Fruit fly (Drosophila melanogaster) whole organism, embryonic: ENCODE measurements around the gene CG33702.

Experiments
- Asciz ChIP-seq: fragments of 200-800 bp; sonication (Bioruptor generic); optimal IDR thresholded peaks from 2 replicates; lab custom pipeline; 2017; ENCODE audit warnings: missing biosample characterization, mild to moderate bottlenecking, missing genetic modification characterization, missing genetic modification reagents
- Atf6 ChIP-seq: fragments of 200-800 bp; sonication (Bioruptor generic); IDR thresholded peaks from 2 replicates; pipeline ENCODE4 v1.3.6; 2022; ENCODE audit warnings: missing biosample characterization, missing genetic modification characterization
- CG10565 ChIP-seq: fragments of 200-800 bp; sonication (Bioruptor generic); optimal IDR thresholded peaks from 3 replicates; lab custom pipeline; 2016; ENCODE audit warnings: missing biosample characterization, mild to moderate bottlenecking, missing genetic modification characterization
- CG10959 ChIP-seq: fragments of 200-800 bp; sonication (Bioruptor generic); IDR thresholded peaks from 2 replicates; pipeline ENCODE4 v1.3.6; 2022; ENCODE audit warnings: missing biosample characterization, missing genetic modification characterization
- CG11456 ChIP-seq: fragments of 200-800 bp; sonication (Bioruptor generic); IDR thresholded peaks from 3 replicates; pipeline ENCODE4 v1.3.6; 2022; ENCODE audit warnings: missing biosample characterization, missing genetic modification characterization
- CG1233 ChIP-seq: fragments of 200-800 bp; sonication (Bioruptor generic); optimal IDR thresholded peaks from 4 replicates; lab custom pipeline; 2018; ENCODE audit warnings: missing biosample characterization, mild to moderate bottlenecking, missing genetic modification characterization
- CG15601 ChIP-seq: fragments of 200-800 bp; sonication (Bioruptor generic); optimal IDR thresholded peaks from 3 replicates; lab custom pipeline; 2019; ENCODE audit warnings: missing biosample characterization, mild to moderate bottlenecking, missing genetic modification characterization, moderate library complexity
- CG1602 ChIP-seq: fragments of 200-800 bp; sonication (Bioruptor generic); optimal IDR thresholded peaks from 3 replicates; lab custom pipeline; 2016; ENCODE audit warnings: missing biosample characterization, missing genetic modification characterization
- CG16779 ChIP-seq: fragments of 200-800 bp; sonication (Bioruptor generic); IDR thresholded peaks from 2 replicates; pipeline ENCODE4 v1.3.6; 2022; ENCODE audit warnings: missing biosample characterization, missing genetic modification characterization
- CG2120 ChIP-seq: fragments of 200-800 bp; sonication (Bioruptor generic); optimal IDR thresholded peaks from 3 replicates; lab custom pipeline; 2016; ENCODE audit warnings: missing biosample characterization, missing genetic modification characterization
- CG30020 ChIP-seq: fragments of 200-800 bp; optimal IDR thresholded peaks from 2 replicates; lab custom pipeline; 2019; ENCODE audit warnings: missing biosample characterization, mild to moderate bottlenecking, missing genetic modification characterization, moderate library complexity
- CG30431 ChIP-seq: fragments of 200-800 bp; sonication (Bioruptor generic); optimal IDR thresholded peaks from 2 replicates; lab custom pipeline; 2017; ENCODE audit warnings: missing biosample characterization, missing genetic modification characterization
- CG32532 ChIP-seq: fragments of 200-800 bp; sonication (Bioruptor generic); IDR thresholded peaks from 2 replicates; pipeline ENCODE4 v1.3.6; 2022; ENCODE audit warnings: missing biosample characterization, missing genetic modification characterization
- CG43689 ChIP-seq: fragments of 200-800 bp; sonication (Bioruptor generic); IDR thresholded peaks from 2 replicates; pipeline ENCODE4 v1.3.6; 2022; ENCODE audit warnings: missing biosample characterization, missing genetic modification characterization
- CG4404 ChIP-seq: fragments of 200-800 bp; sonication (Bioruptor generic); IDR thresholded peaks from 2 replicates; pipeline ENCODE4 v1.3.6; 2022; ENCODE audit warnings: missing biosample characterization, missing genetic modification characterization
- CG6791 ChIP-seq: fragments of 200-800 bp; sonication (Bioruptor generic); IDR thresholded peaks from 3 replicates; pipeline ENCODE4 v1.3.6; 2022; ENCODE audit warnings: missing biosample characterization, missing genetic modification characterization; ENCODE audit not compliant: partially characterized antibody
- CG8388 ChIP-seq: fragments of 200-800 bp; sonication (Bioruptor generic); optimal IDR thresholded peaks from 2 replicates; lab custom pipeline; 2019; ENCODE audit warnings: missing biosample characterization, mild to moderate bottlenecking, missing genetic modification characterization, moderate library complexity
- CG8924 ChIP-seq: fragments of 200-800 bp; optimal IDR thresholded peaks from 3 replicates; lab custom pipeline; 2019; ENCODE audit warnings: missing biosample characterization, mild to moderate bottlenecking, missing genetic modification characterization, moderate library complexity
- Drgx ChIP-seq: fragments of 200-800 bp; sonication (Bioruptor generic); IDR thresholded peaks from 2 replicates; pipeline ENCODE4 v1.3.6; 2022; ENCODE audit warnings: missing biosample characterization, missing genetic modification characterization
- Ets65A ChIP-seq: fragments of 200-800 bp; sonication (Bioruptor generic); peaks from one replicate; lab custom pipeline; 2016; ENCODE audit warnings: missing biosample characterization, missing genetic modification characterization
- HHEX ChIP-seq: fragments of 200-800 bp; sonication (Bioruptor generic); optimal IDR thresholded peaks from 3 replicates; lab custom pipeline; 2017; ENCODE audit warnings: missing biosample characterization, mild to moderate bottlenecking, missing genetic modification characterization, missing genetic modification reagents
- Jarid2 ChIP-seq: fragments of 200-800 bp; sonication (Bioruptor generic); optimal IDR thresholded peaks from 3 replicates; lab custom pipeline; 2017; ENCODE audit warnings: mild to moderate bottlenecking, missing biosample characterization, missing genetic modification reagents, missing genetic modification characterization
- Kr ChIP-seq: fragments of 200-800 bp; sonication (Bioruptor generic); optimal IDR thresholded peaks from 2 replicates; lab custom pipeline; 2017; ENCODE audit warnings: missing biosample characterization, mild to moderate bottlenecking, missing genetic modification characterization
- Med ChIP-seq: fragments of 200-800 bp; sonication (Bioruptor generic); peaks from one replicate; lab custom pipeline; 2016; ENCODE audit warnings: missing biosample characterization, missing genetic modification characterization, mild to moderate bottlenecking, inconsistent platforms, moderate library complexity
- Mes4 ChIP-seq: fragments of 200-800 bp; sonication (Bioruptor generic); optimal IDR thresholded peaks from 2 replicates; lab custom pipeline; 2016; ENCODE audit warnings: missing biosample characterization, missing genetic modification characterization
- Nf-YA ChIP-seq: fragments of 200-800 bp; sonication (Bioruptor generic); IDR thresholded peaks from 2 replicates; pipeline ENCODE4 v1.3.6; 2022; ENCODE audit warnings: missing biosample characterization, missing genetic modification characterization
- PHDP ChIP-seq: fragments of 200-800 bp; sonication (Bioruptor generic); optimal IDR thresholded peaks from 3 replicates; lab custom pipeline; 2018; ENCODE audit warnings: missing biosample characterization, mild to moderate bottlenecking, missing genetic modification characterization, moderate library complexity
- Rx ChIP-seq: fragments of 200-800 bp; sonication (Bioruptor generic); IDR thresholded peaks from 2 replicates; pipeline ENCODE4 v1.3.6; 2022; ENCODE audit warnings: missing biosample characterization, missing genetic modification characterization
- Sin3A ChIP-seq: fragments of >200 bp; optimal IDR thresholded peaks from 2 replicates; lab custom pipeline; 2018
- Ssrp ChIP-seq: fragments of 200-800 bp; sonication (Bioruptor generic); optimal IDR thresholded peaks from 2 replicates; lab custom pipeline; 2018; ENCODE audit warnings: missing biosample characterization, mild to moderate bottlenecking, missing genetic modification characterization, moderate library complexity
- ac ChIP-seq: fragments of 200-800 bp; sonication (Bioruptor generic); optimal IDR thresholded peaks from 3 replicates; lab custom pipeline; 2017; ENCODE audit warnings: missing biosample characterization, mild to moderate bottlenecking, missing genetic modification characterization
- da ChIP-seq: fragments of 200-800 bp; sonication (Bioruptor generic); optimal IDR thresholded peaks from 2 replicates; lab custom pipeline; 2016; ENCODE audit warnings: missing biosample characterization, missing genetic modification characterization
- eyg ChIP-seq: fragments of 200-800 bp; sonication (Bioruptor generic); optimal IDR thresholded peaks from 3 replicates; lab custom pipeline; 2016; ENCODE audit warnings: missing biosample characterization, missing genetic modification characterization
- grn ChIP-seq: fragments of 200-800 bp; sonication (Bioruptor generic); optimal IDR thresholded peaks from 3 replicates; lab custom pipeline; 2017; ENCODE audit warnings: missing biosample characterization, missing genetic modification characterization
- gsb ChIP-seq: fragments of 200-800 bp; sonication (Bioruptor generic); IDR thresholded peaks from 2 replicates; pipeline ENCODE4 v1.3.6; 2022; ENCODE audit warnings: missing biosample characterization, missing genetic modification characterization
- hbn ChIP-seq: fragments of 200-800 bp; sonication (Bioruptor generic); IDR thresholded peaks from 2 replicates; pipeline ENCODE4 v1.3.6; 2022; ENCODE audit warnings: missing biosample characterization, missing genetic modification characterization; ENCODE audit not compliant: partially characterized antibody
- inv ChIP-seq: fragments of 200-800 bp; sonication (Bioruptor generic); IDR thresholded peaks from 2 replicates; pipeline ENCODE4 v1.3.6; 2022; ENCODE audit warnings: missing biosample characterization, missing genetic modification characterization; ENCODE audit not compliant: partially characterized antibody
- lab ChIP-seq: fragments of 200-800 bp; sonication (Bioruptor generic); optimal IDR thresholded peaks from 3 replicates; lab custom pipeline; 2017; ENCODE audit warnings: missing biosample characterization, missing genetic modification characterization, mild to moderate bottlenecking, moderate library complexity, missing genetic modification reagents
- maf-S ChIP-seq: fragments of 200-800 bp; sonication (Bioruptor generic); optimal IDR thresholded peaks from 2 replicates; lab custom pipeline; 2016; ENCODE audit warnings: missing biosample characterization, missing genetic modification characterization
- nau ChIP-seq: fragments of 200-800 bp; sonication (Bioruptor generic); optimal IDR thresholded peaks from 3 replicates; lab custom pipeline; 2017; ENCODE audit warnings: missing biosample characterization, mild to moderate bottlenecking, missing genetic modification characterization, missing genetic modification reagents
- ro ChIP-seq: fragments of 200-800 bp; sonication (Bioruptor generic); IDR thresholded peaks from 2 replicates; pipeline ENCODE4 v1.3.6; 2022; ENCODE audit warnings: missing biosample characterization, missing genetic modification characterization
- sima ChIP-seq: fragments of 200-800 bp; sonication (Bioruptor generic); optimal IDR thresholded peaks from 2 replicates; lab custom pipeline; 2016; ENCODE audit warnings: missing biosample characterization, missing genetic modification characterization
- twi ChIP-seq: fragments of 200-800 bp; optimal IDR thresholded peaks from 2 replicates; lab custom pipeline; 2019; ENCODE audit warnings: missing biosample characterization, mild to moderate bottlenecking, missing genetic modification characterization, moderate library complexity
- usp ChIP-seq: fragments of >200 bp; optimal IDR thresholded peaks from 2 replicates; lab custom pipeline; 2017; ENCODE audit warnings: missing biosample characterization, missing genetic modification characterization
- zen2 ChIP-seq: fragments of 200-800 bp; sonication (Bioruptor generic); IDR thresholded peaks from 3 replicates; pipeline ENCODE4 v1.3.6; 2022; ENCODE audit warnings: missing biosample characterization, missing genetic modification characterization; ENCODE audit not compliant: partially characterized antibody

The CG33702 gene

DNA sequence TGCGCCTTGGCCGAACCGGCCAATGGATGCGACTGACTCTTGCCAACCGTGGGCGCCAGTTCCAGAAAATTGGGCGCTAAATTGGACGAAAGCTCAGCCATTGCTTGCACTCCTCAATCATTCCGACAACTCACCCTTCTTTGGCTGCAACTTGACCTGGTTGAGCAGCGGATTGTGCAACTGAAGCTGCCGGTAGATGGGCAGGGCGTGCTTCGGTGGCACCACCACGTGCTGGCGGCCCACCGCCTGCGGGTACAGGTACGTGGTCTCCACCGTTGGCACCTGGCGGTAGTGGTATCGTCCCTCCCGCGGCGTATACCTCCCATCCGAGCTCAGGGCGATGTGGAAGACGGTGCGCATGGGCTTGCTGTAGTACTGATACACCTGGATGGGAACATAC is 22.8 kb downstream of the CG33702 start:
- TF ChIP-seq maf-S = no peak
- TF ChIP-seq CG43689 (GFP tag; lab: Robert Waterston, UW) = no peak
- TF ChIP-seq hbn (GFP tag; lab: Robert Waterston, UW) = no peak
- peak; percentile 72 for TF ChIP-seq Med (GFP tag; lab: Kevin White, UChicago)
- 0 out of 3 replicates have a peak, but pooled peaks have one; percentile 42 for TF ChIP-seq CG11456 (GFP tag; lab: Robert Waterston, UW)
- TF ChIP-seq CG15601 = no peak
- no peak for TF ChIP-seq Mes4
- TF ChIP-seq CG6791 = 0 out of 3 replicates have a peak, but pooled peaks have one; percentile 10
- TF ChIP-seq zen2 (GFP tag; lab: Robert Waterston, UW) = no peak
- no peak for TF ChIP-seq lab (GFP tag; lab: Kevin White, UChicago)
- TF ChIP-seq Nf-YA (GFP tag; lab: Robert Waterston, UW) = no peak
- no peak for TF ChIP-seq CG8388 (GFP tag; lab: Kevin White, UChicago)
- no peak for TF ChIP-seq CG10565 (GFP tag; lab: Kevin White, UChicago)
- no peak for TF ChIP-seq grn (GFP tag; lab: Kevin White, UChicago)
- no peak for TF ChIP-seq Asciz (GFP tag; lab: Kevin White, UChicago)
- TF ChIP-seq HHEX (GFP tag; lab: Kevin White, UChicago) = no peak
- no peak for TF ChIP-seq PHDP
- TF ChIP-seq usp (GFP tag; lab: Kevin White, UChicago) = no peak
- no peak for TF ChIP-seq Atf6 (GFP tag; lab: Robert Waterston, UW)
- 0 out of 2 replicates have a peak, but pooled peaks have one; percentile 16 for TF ChIP-seq inv
- TF ChIP-seq CG1233 (GFP tag; lab: Kevin White, UChicago) = no peak
- no peak for TF ChIP-seq da (GFP tag; lab: Kevin White, UChicago)
- TF ChIP-seq sima = no peak
- TF ChIP-seq CG16779 (GFP tag; lab: Robert Waterston, UW) = no peak
- no peak for TF ChIP-seq ac (GFP tag; lab: Kevin White, UChicago)
- no peak for TF ChIP-seq CG2120 (GFP tag; lab: Kevin White, UChicago)
- 0 out of 2 replicates have a peak, but pooled peaks have one; percentile 9 for TF ChIP-seq CG32532 (GFP tag; lab: Robert Waterston, UW)
- TF ChIP-seq Rx = no peak
- TF ChIP-seq CG1602 (GFP tag; lab: Kevin White, UChicago) = no peak
- no peak for TF ChIP-seq gsb
- TF ChIP-seq CG30431 (GFP tag; lab: Kevin White, UChicago) = no peak
- TF ChIP-seq nau (GFP tag; lab: Kevin White, UChicago) = no peak
- no peak for TF ChIP-seq Ssrp
- no peak for TF ChIP-seq CG10959
- no peak for TF ChIP-seq Sin3A
- no peak for TF ChIP-seq twi (tag; lab: Kevin White, UChicago)
- TF ChIP-seq ro (GFP tag; lab: Robert Waterston, UW) = no peak
- no peak for TF ChIP-seq CG4404
- no peak for TF ChIP-seq CG8924 (tag; lab: Kevin White, UChicago)
- TF ChIP-seq CG30020 (tag; lab: Kevin White, UChicago) = no peak
- no peak for TF ChIP-seq Kr
- TF ChIP-seq Ets65A (GFP tag; lab: Kevin White, UChicago) = peak; percentile 77
- TF ChIP-seq eyg = no peak

- TF ChIP-seq Jarid2 (no peak), Drgx (GFP tag; lab: Robert Waterston, UW) (peak; percentile 8; the same call in 1 of the 2 replicates)
Observed at dm6 chr3L:9489627-9490026, 23.6 kb downstream of the CG33702 start.
